Fruit fly (Drosophila melanogaster) whole organism, prepupa: ENCODE data around the gene CG12278.
A peak's percentile ranks its signal among the peaks of the same experiment; 100 is the strongest.

Experiments
- CG10669 ChIP-seq: fragments of 200-800 bp; sonication (Bioruptor generic); optimal IDR thresholded peaks from 3 replicates; lab custom pipeline; 2018; ENCODE audit warnings: missing biosample characterization, mild to moderate bottlenecking, missing genetic modification characterization, moderate library complexity
- CG11294 ChIP-seq: fragments of 200-800 bp; sonication (Bioruptor generic); IDR thresholded peaks from 2 replicates; pipeline ENCODE4 v1.3.6; 2022; ENCODE audit warnings: missing biosample characterization, missing genetic modification characterization
- CG11762 ChIP-seq: fragments of 200-800 bp; sonication (Bioruptor generic); optimal IDR thresholded peaks from 3 replicates; lab custom pipeline; 2016; ENCODE audit warnings: missing biosample characterization, missing genetic modification characterization; ENCODE audit not compliant: insufficient read depth
- CG11902 ChIP-seq: fragments of 200-800 bp; sonication (Bioruptor generic); optimal IDR thresholded peaks from 3 replicates; lab custom pipeline; 2016; ENCODE audit warnings: missing biosample characterization, missing genetic modification characterization
- CG15336 ChIP-seq: fragments of 200-800 bp; sonication (Bioruptor generic); IDR thresholded peaks from 2 replicates; pipeline ENCODE4 v1.3.6; 2022; ENCODE audit warnings: missing biosample characterization, missing genetic modification characterization
- CG1621 ChIP-seq: fragments of 200-800 bp; sonication (Bioruptor generic); optimal IDR thresholded peaks from 3 replicates; lab custom pipeline; 2018; ENCODE audit warnings: missing biosample characterization, mild to moderate bottlenecking, missing genetic modification characterization
- CG32006 ChIP-seq: fragments of 200-800 bp; sonication (Bioruptor generic); optimal IDR thresholded peaks from 3 replicates; lab custom pipeline; 2017; ENCODE audit warnings: missing biosample characterization, mild to moderate bottlenecking, missing genetic modification characterization
- CG34406 ChIP-seq: fragments of 200-800 bp; sonication (Bioruptor generic); optimal IDR thresholded peaks from 3 replicates; lab custom pipeline; 2016; ENCODE audit warnings: missing biosample characterization, missing genetic modification characterization
- CG3919 ChIP-seq: fragments of 200-800 bp; sonication (Bioruptor generic); optimal IDR thresholded peaks from 3 replicates; lab custom pipeline; 2016; ENCODE audit warnings: missing biosample characterization, missing genetic modification characterization
- CG4318 ChIP-seq: fragments of 200-800 bp; sonication (Bioruptor generic); optimal IDR thresholded peaks from 3 replicates; lab custom pipeline; 2017; ENCODE audit warnings: missing biosample characterization, mild to moderate bottlenecking, missing genetic modification characterization
- CG6163 ChIP-seq: fragments of 200-800 bp; sonication (Bioruptor generic); IDR thresholded peaks from 3 replicates; pipeline ENCODE4 v1.3.6; 2022; ENCODE audit warnings: missing biosample characterization, missing genetic modification characterization
- CG6276 ChIP-seq: fragments of 200-800 bp; sonication (Bioruptor generic); optimal IDR thresholded peaks from 2 replicates; lab custom pipeline; 2017; ENCODE audit warnings: missing biosample characterization, mild to moderate bottlenecking, missing genetic modification characterization
- CG6792 ChIP-seq: fragments of 200-800 bp; sonication (Bioruptor generic); optimal IDR thresholded peaks from 3 replicates; lab custom pipeline; 2016; ENCODE audit warnings: missing biosample characterization, missing genetic modification characterization
- CG6808 ChIP-seq: fragments of 200-800 bp; sonication (Bioruptor generic); optimal IDR thresholded peaks from 3 replicates; lab custom pipeline; 2017; ENCODE audit warnings: missing biosample characterization, missing genetic modification characterization, mild to moderate bottlenecking, moderate library complexity, missing genetic modification reagents
- CG6854 ChIP-seq: fragments of 200-800 bp; sonication (Bioruptor generic); optimal IDR thresholded peaks from 2 replicates; lab custom pipeline; 2017; ENCODE audit warnings: missing biosample characterization, mild to moderate bottlenecking, missing genetic modification characterization
- CG7368 ChIP-seq: fragments of 200-800 bp; sonication (Bioruptor generic); optimal IDR thresholded peaks from 3 replicates; lab custom pipeline; 2016; ENCODE audit warnings: missing biosample characterization, missing genetic modification characterization
- CG8119 ChIP-seq: fragments of 200-800 bp; sonication (Bioruptor generic); IDR thresholded peaks from 3 replicates; pipeline ENCODE4 v1.3.6; 2022; ENCODE audit warnings: missing biosample characterization, missing genetic modification characterization
- CG8319 ChIP-seq: fragments of 200-800 bp; sonication (Bioruptor generic); optimal IDR thresholded peaks from 3 replicates; lab custom pipeline; 2016; ENCODE audit warnings: missing biosample characterization, missing genetic modification characterization
- Eip75B ChIP-seq: fragments of 200-800 bp; sonication (Bioruptor generic); optimal IDR thresholded peaks from 3 replicates; lab custom pipeline; 2016; ENCODE audit warnings: missing biosample characterization, missing genetic modification characterization
- Eip78C ChIP-seq: fragments of 200-800 bp; sonication (Bioruptor generic); peaks from one replicate; lab custom pipeline; 2016; ENCODE audit warnings: missing biosample characterization, missing genetic modification characterization
- Eip93F ChIP-seq: fragments of 200-800 bp; sonication (Bioruptor generic); optimal IDR thresholded peaks from 2 replicates; lab custom pipeline; 2016; ENCODE audit warnings: missing biosample characterization, mild to moderate bottlenecking, missing genetic modification characterization
- Ets21C ChIP-seq: fragments of 200-800 bp; sonication (Bioruptor generic); optimal IDR thresholded peaks from 3 replicates; lab custom pipeline; 2016; ENCODE audit warnings: missing biosample characterization, missing genetic modification characterization
- Ets96B ChIP-seq: fragments of 200-800 bp; optimal IDR thresholded peaks from 2 replicates; lab custom pipeline; 2019; ENCODE audit warnings: missing biosample characterization, mild to moderate bottlenecking, missing genetic modification characterization, moderate library complexity
- Hr38 ChIP-seq: sonication (Bioruptor generic); optimal IDR thresholded peaks from 2 replicates; lab custom pipeline; 2016; ENCODE audit warnings: missing biosample characterization, missing genetic modification characterization
- Hr39 ChIP-seq: fragments of 200-800 bp; sonication (Bioruptor generic); optimal IDR thresholded peaks from 2 replicates; lab custom pipeline; 2016; ENCODE audit warnings: missing biosample characterization, missing genetic modification characterization
- Hr4 ChIP-seq: fragments of 200-800 bp; sonication (Bioruptor generic); optimal IDR thresholded peaks from 3 replicates; lab custom pipeline; 2016; ENCODE audit warnings: missing biosample characterization, missing genetic modification characterization
- Lpt ChIP-seq: fragments of 200-800 bp; sonication (Bioruptor generic); optimal IDR thresholded peaks from 3 replicates; lab custom pipeline; 2016; ENCODE audit warnings: missing biosample characterization, missing genetic modification characterization
- Met ChIP-seq: fragments of 200-800 bp; sonication (Bioruptor generic); optimal IDR thresholded peaks from 3 replicates; lab custom pipeline; 2016; ENCODE audit warnings: missing biosample characterization, missing genetic modification characterization
- OdsH ChIP-seq: fragments of 200-800 bp; sonication (Bioruptor generic); optimal IDR thresholded peaks from 3 replicates; lab custom pipeline; 2016; ENCODE audit warnings: missing biosample characterization, missing genetic modification characterization
- Smox ChIP-seq: fragments of 200-800 bp; sonication (Bioruptor generic); optimal IDR thresholded peaks from 3 replicates; lab custom pipeline; 2016; ENCODE audit warnings: missing biosample characterization, missing genetic modification characterization
- Sox102F ChIP-seq: fragments of 200-800 bp; sonication (Bioruptor generic); optimal IDR thresholded peaks from 2 replicates; lab custom pipeline; 2016; ENCODE audit warnings: missing biosample characterization, mild to moderate bottlenecking, missing genetic modification characterization
- acj6 ChIP-seq: fragments of 200-800 bp; sonication (Bioruptor generic); optimal IDR thresholded peaks from 3 replicates; lab custom pipeline; 2016; ENCODE audit warnings: missing biosample characterization, missing genetic modification characterization
- dac ChIP-seq: fragments of 200-800 bp; sonication (Bioruptor generic); optimal IDR thresholded peaks from 2 replicates; lab custom pipeline; 2017; ENCODE audit warnings: missing biosample characterization, mild to moderate bottlenecking, missing genetic modification characterization
- dsx ChIP-seq: fragments of 200-800 bp; optimal IDR thresholded peaks from 3 replicates; lab custom pipeline; 2019; ENCODE audit warnings: missing biosample characterization, mild to moderate bottlenecking, missing genetic modification characterization, moderate library complexity; ENCODE audit not compliant: poor library complexity, severe bottlenecking
- eg ChIP-seq: fragments of 200-800 bp; sonication (Bioruptor generic); IDR thresholded peaks from 3 replicates; pipeline ENCODE4 v1.3.6; 2022; ENCODE audit warnings: missing biosample characterization, missing genetic modification characterization
- esn ChIP-seq: fragments of 200-800 bp; sonication (Bioruptor generic); optimal IDR thresholded peaks from 2 replicates; lab custom pipeline; 2016; ENCODE audit warnings: missing biosample characterization, mild to moderate bottlenecking, missing genetic modification characterization, moderate library complexity
- fd85E ChIP-seq: fragments of 200-800 bp; sonication (Bioruptor generic); optimal IDR thresholded peaks from 3 replicates; lab custom pipeline; 2016; ENCODE audit warnings: missing biosample characterization, missing genetic modification characterization
- fkh ChIP-seq: fragments of 200-800 bp; sonication (Bioruptor generic); optimal IDR thresholded peaks from 3 replicates; lab custom pipeline; 2017; ENCODE audit warnings: missing biosample characterization, mild to moderate bottlenecking, missing genetic modification characterization, moderate library complexity
- lz ChIP-seq: fragments of 200-800 bp; sonication (Bioruptor generic); optimal IDR thresholded peaks from 3 replicates; lab custom pipeline; 2016; ENCODE audit warnings: missing biosample characterization, missing genetic modification characterization
- net ChIP-seq: fragments of 200-800 bp; sonication (Bioruptor generic); optimal IDR thresholded peaks from 3 replicates; lab custom pipeline; 2016; ENCODE audit warnings: missing biosample characterization, missing genetic modification characterization
- salr ChIP-seq, 2 experiments: fragments of 200-800 bp; sonication (Bioruptor generic); optimal IDR thresholded peaks; 3 replicates each; lab custom pipeline; 2016 to 2018; ENCODE audit warnings: missing biosample characterization in 2 of 2, missing genetic modification characterization in 2 of 2, mild to moderate bottlenecking in 1 of 2
- spab ChIP-seq: fragments of 200-800 bp; sonication (Bioruptor generic); optimal IDR thresholded peaks from 2 replicates; lab custom pipeline; 2017; ENCODE audit warnings: missing biosample characterization, mild to moderate bottlenecking, missing genetic modification characterization, missing genetic modification reagents
- svp ChIP-seq: fragments of 200-800 bp; sonication (Bioruptor generic); peaks from one replicate; lab custom pipeline; 2016; ENCODE audit warnings: missing biosample characterization, missing genetic modification characterization

The CG12278 gene

dm6 chr3R:21065010-21065695, 21.3 kb downstream of the CG12278 start, which contains the start of gene AnxB9 (continued):
- TF ChIP-seq fkh (GFP tag; lab: Kevin White, UChicago) = peak; percentile 83
- peak; percentile 0 for TF ChIP-seq lz
- no peak for TF ChIP-seq CG11762
- no peak for TF ChIP-seq CG10669 (GFP tag; lab: Kevin White, UChicago)
- TF ChIP-seq net (GFP tag; lab: Kevin White, UChicago) = no peak
- TF ChIP-seq Smox = no peak
- no peak for TF ChIP-seq CG6792 (GFP tag; lab: Kevin White, UChicago)
- no peak for TF ChIP-seq CG32006 (GFP tag; lab: Kevin White, UChicago)
- peak; percentile 84 for TF ChIP-seq Eip78C (GFP tag; lab: Kevin White, UChicago)
- no peak for TF ChIP-seq Eip93F
- TF ChIP-seq CG6808 (GFP tag; lab: Kevin White, UChicago) = peak; percentile 10
- peak; percentile 34 for TF ChIP-seq Met (GFP tag; lab: Kevin White, UChicago)
- no peak for TF ChIP-seq acj6 (GFP tag; lab: Kevin White, UChicago)
- TF ChIP-seq Sox102F (GFP tag; lab: Kevin White, UChicago) = no peak
- TF ChIP-seq CG3919 (GFP tag; lab: Kevin White, UChicago) = peak; percentile 42
- no peak for TF ChIP-seq Lpt (GFP tag; lab: Kevin White, UChicago)
- no peak for TF ChIP-seq dac (GFP tag; lab: Kevin White, UChicago)
- TF ChIP-seq fd85E (GFP tag; lab: Kevin White, UChicago) = no peak
- no peak for TF ChIP-seq Hr39
- TF ChIP-seq dsx (GFP tag; lab: Kevin White, UChicago) = peak; percentile 58
- peak; percentile 33 for TF ChIP-seq CG6276 (GFP tag; lab: Kevin White, UChicago)
- TF ChIP-seq salr (GFP tag; optimal IDR thresholded peaks at IDR 0.05; lab: Kevin White, UChicago) = no peak
- no peak for TF ChIP-seq CG34406 (GFP tag; lab: Kevin White, UChicago)
- peak; percentile 3 for TF ChIP-seq OdsH (GFP tag; lab: Kevin White, UChicago)
- peak; percentile 6 for TF ChIP-seq CG7368 (GFP tag; lab: Kevin White, UChicago)
- no peak for TF ChIP-seq CG8319 (GFP tag; lab: Kevin White, UChicago)
- peak; percentile 80 for TF ChIP-seq CG6854
- peak; percentile 44; the same call in 2 of the 3 replicates for TF ChIP-seq CG6163 (GFP tag; lab: Robert Waterston, UW)
- TF ChIP-seq Ets21C = no peak
- TF ChIP-seq Ets96B (tag; lab: Kevin White, UChicago) = peak; percentile 14
- no peak for TF ChIP-seq CG11902 (GFP tag; lab: Kevin White, UChicago)
- TF ChIP-seq CG1621 (tag; lab: Kevin White, UChicago) = no peak

- TF ChIP-seq CG11902 (GFP tag; lab: Kevin White, UChicago) (no peak), CG32006 (GFP tag; lab: Kevin White, UChicago) (no peak), Ets96B (tag; lab: Kevin White, UChicago) (no peak), svp (GFP tag; lab: Kevin White, UChicago) (no peak), fkh (GFP tag; lab: Kevin White, UChicago) (no peak), Eip78C (GFP tag; lab: Kevin White, UChicago) (peak; percentile 39), fd85E (GFP tag; lab: Kevin White, UChicago) (no peak), Met (GFP tag; lab: Kevin White, UChicago) (no peak), eg (GFP tag; lab: Robert Waterston, UW) (peak; percentile 55; the same call in 1 of the 3 replicates), CG15336 (GFP tag; lab: Robert Waterston, UW) (no peak), Hr4 (peak; percentile 14), CG4318 (GFP tag; lab: Kevin White, UChicago) (no peak), CG11294 (no peak), Hr38 (GFP tag; lab: Kevin White, UChicago) (no peak), CG8119 (GFP tag; lab: Robert Waterston, UW) (no peak), spab (GFP tag; lab: Kevin White, UChicago) (no peak), salr (GFP tag; optimal IDR thresholded peaks at IDR 0.05; lab: Kevin White, UChicago) (no peak), CG6276 (GFP tag; lab: Kevin White, UChicago) (peak; percentile 2), Eip75B (GFP tag; lab: Kevin White, UChicago) (no peak), esn (GFP tag; lab: Kevin White, UChicago) (no peak), OdsH (GFP tag; lab: Kevin White, UChicago) (no peak), CG8319 (GFP tag; lab: Kevin White, UChicago) (peak; percentile 50), dsx (GFP tag; lab: Kevin White, UChicago) (no peak)
Observed at dm6 chr3R:21065696-21066080, 21.8 kb downstream of the CG12278 start.
